Fruit fly (Drosophila melanogaster) whole organism, prepupa: ENCODE data around the gene RpL3.

Source experiments
- CG11762 ChIP-seq: fragments of 200-800 bp; sonication (Bioruptor generic); optimal IDR thresholded peaks from 3 replicates; lab custom pipeline; 2016; ENCODE audit warnings: missing biosample characterization, missing genetic modification characterization; ENCODE audit not compliant: insufficient read depth
- CG3032 ChIP-seq: fragments of 200-800 bp; optimal IDR thresholded peaks from 2 replicates; lab custom pipeline; 2019; ENCODE audit warnings: missing biosample characterization, mild to moderate bottlenecking, missing genetic modification characterization, moderate library complexity
- Met ChIP-seq: fragments of 200-800 bp; sonication (Bioruptor generic); optimal IDR thresholded peaks from 3 replicates; lab custom pipeline; 2016; ENCODE audit warnings: missing biosample characterization, missing genetic modification characterization
- fd85E ChIP-seq: fragments of 200-800 bp; sonication (Bioruptor generic); optimal IDR thresholded peaks from 3 replicates; lab custom pipeline; 2016; ENCODE audit warnings: missing biosample characterization, missing genetic modification characterization
- ss ChIP-seq, 2 experiments: fragments of 200-800 bp; sonication (Bioruptor generic); optimal IDR thresholded peaks; 2 replicates in 1 of 2; 3 replicates in 1 of 2; lab custom pipeline; 2017 to 2018; ENCODE audit warnings: mild to moderate bottlenecking in 2 of 2, missing biosample characterization in 2 of 2, missing genetic modification characterization in 2 of 2, moderate library complexity in 1 of 2

dm6 chr3R:11200042-11200884 lies 21.4 kb upstream of the RpL3 start:
- no peak for TF ChIP-seq fd85E (GFP tag; lab: Kevin White, UChicago)
- no peak for TF ChIP-seq CG11762
- TF ChIP-seq ss (GFP tag; optimal IDR thresholded peaks at IDR 0.05; lab: Kevin White, UChicago): no peak
- TF ChIP-seq CG3032: no peak
- no peak for TF ChIP-seq Met
